Fruit fly (Drosophila melanogaster): Measurements from ENCODE around the gene AnxB11.

dm6 chrX:16420048-16420447, 2.0 kb downstream of the AnxB11 start:
- TF ChIP-seq cnc (optimal IDR thresholded peaks at IDR 0.05) (no peak), ovo (GFP tag; optimal IDR thresholded peaks at IDR 0.05) (no peak)
